Worm (Caenorhabditis elegans): ENCODE results near the gene oac-41.

oac-41 gene

DNA sequence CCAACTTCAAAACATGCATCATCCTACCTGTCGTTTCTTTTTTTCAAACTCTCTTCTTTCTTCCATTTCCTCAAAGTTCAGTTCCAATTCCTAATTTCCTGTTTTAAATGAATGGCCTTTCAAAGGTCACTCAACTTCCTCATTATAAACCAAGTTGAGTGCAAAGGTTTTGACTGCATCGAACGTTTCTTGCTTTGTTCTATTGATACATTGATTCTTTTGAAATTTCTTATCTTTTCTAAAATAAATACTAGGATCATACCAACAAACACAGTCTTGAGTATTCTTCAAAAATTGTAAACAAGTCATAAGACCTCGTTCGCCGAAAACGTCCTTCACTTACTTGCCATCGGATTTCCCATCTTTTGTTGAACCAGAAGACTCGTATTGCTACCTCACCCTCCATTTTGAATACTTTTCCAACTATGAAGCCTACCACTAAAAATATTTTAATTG, 31.8 kb downstream of the oac-41 start, which contains the start of gene F59E11.7:
Gene F59E11.7, plus strand, starts transcription at position 51 of the 456 bp plus-strand sequence.
- no peak for TF ChIP-seq unc-62 (GFP tag; optimal IDR thresholded peaks at IDR 0.05)

DNA sequence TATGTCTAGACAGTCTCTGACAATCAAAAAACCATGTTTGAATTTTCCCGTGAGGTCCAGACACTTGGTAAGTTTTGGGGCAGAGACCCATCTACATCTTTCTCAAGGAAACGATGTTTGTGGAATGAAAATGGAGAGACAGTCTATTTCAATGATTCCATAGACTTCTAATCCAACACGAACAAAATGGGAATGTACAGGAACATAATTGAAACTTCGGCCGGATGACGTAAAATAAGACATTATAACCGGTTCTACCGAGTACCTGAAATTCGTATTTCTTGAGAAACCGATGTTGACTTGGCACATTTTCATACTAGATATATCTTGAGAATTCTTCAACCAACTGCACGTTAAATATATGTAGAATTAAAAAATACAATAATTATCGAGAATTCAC, 33.9 kb downstream of the oac-41 start, which contains the start of gene str-87:
Gene str-87, minus strand, starts transcription at position 101 of the 400 bp plus-strand sequence.
- no peak for TF ChIP-seq unc-62 (GFP tag; optimal IDR thresholded peaks at IDR 0.05)

DNA sequence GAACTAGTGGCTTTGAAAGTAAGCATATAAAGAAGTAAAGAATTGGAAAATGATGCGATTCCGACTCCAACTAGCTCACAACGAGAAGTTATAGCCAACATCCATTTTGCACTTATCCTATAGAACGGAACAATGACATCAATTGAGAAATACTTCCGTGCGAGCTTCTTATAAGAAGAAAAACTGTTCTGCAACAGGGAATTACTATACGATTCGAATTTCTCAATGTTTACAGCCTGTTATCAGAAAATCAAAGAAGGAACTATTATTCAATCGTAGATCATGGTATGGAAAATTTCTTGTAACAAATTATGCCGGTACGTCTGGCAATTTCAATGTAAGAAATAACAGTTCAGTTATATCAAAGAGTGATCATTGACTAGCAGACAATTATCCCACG, 36.2 kb downstream of the oac-41 start, which contains the start of gene str-85:
Gene str-85, minus strand, starts transcription at position 101 of the 400 bp plus-strand sequence.
- no peak for TF ChIP-seq unc-62 (GFP tag; optimal IDR thresholded peaks at IDR 0.05)

DNA sequence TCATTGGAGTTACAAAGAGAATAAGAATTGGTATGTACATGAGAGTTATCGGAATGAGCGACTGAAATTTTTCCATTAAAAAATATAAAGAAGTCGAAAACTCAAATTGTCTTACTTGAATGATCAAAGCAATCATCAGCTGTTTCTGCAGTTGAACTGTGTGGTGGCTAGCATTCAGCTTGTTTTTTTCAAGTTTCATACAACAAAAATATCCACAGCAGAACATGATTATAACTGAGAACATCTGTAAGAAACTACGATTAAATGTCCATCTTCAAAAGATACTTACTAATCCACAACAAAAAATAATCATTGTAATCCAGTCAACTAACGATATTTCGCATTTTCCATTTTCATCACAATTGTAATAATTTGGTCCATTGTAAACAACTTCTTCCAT, 37.2 kb downstream of the oac-41 start:
- TF ChIP-seq unc-62 (GFP tag; optimal IDR thresholded peaks at IDR 0.05): no peak

DNA sequence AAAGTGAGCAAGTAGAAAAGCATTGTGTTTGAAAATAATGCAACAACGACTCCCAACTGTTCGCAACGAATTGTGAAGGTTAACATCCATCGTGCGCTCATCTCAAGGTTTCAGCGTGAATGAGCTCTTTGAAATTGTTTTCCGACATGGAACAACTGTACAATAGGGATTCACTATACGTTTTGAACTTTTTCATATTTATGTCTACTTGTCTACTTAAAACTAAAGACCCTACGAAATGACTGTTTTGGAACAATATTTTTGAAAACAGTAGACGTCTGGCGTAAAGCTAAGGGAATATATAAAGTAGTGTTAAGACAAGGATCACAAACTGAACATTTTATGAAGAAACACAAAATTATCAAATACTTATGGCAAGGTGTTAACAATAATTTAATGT, 38.4 kb downstream of the oac-41 start, which contains the start of gene str-86:
Gene str-86, minus strand, starts transcription at position 101 of the 400 bp plus-strand sequence.
- TF ChIP-seq unc-62 (GFP tag; optimal IDR thresholded peaks at IDR 0.05): no peak

DNA sequence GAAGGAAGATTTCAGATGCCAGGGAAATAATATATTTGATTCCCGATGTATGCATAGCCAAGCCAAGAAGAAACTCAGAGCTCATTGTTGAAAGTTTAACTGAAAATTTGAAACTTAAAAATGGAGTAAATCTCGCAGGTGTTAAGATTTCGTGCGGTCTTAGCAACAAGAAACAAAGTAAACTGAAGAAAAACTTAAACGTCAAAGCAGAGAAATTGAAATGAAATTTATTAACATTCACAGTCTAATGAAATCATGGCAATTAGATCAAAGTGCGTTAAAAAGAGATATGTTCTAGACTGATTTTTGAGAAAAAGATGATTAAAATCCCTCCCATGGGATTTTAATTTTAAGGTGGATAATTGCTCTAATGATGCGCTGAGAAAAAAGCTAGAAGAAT, 41.1 kb downstream of the oac-41 start, which contains the start of gene str-84:
Gene str-84, minus strand, starts transcription at position 101 of the 400 bp plus-strand sequence.
- no peak for TF ChIP-seq unc-62 (GFP tag; optimal IDR thresholded peaks at IDR 0.05)

DNA sequence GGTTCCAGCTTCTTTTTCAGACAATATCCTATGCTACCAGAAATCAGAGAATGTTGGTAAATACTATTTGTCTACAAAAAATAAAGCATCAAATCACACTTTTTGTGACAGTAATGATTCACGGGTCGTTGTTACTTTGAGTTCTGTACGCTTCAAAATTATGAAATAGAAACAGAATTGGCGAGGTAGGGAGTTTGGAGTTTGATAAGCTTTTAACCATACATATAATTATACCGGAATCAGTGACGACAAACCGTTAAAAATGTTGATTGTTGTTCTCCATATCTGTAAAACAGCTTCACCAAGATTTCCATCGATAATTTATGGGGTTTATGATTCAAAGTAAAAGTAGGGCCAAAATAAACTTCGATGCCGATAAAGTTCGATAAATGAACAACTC, 44.1 kb downstream of the oac-41 start:
- no peak for TF ChIP-seq unc-62 (GFP tag; optimal IDR thresholded peaks at IDR 0.05)

DNA sequence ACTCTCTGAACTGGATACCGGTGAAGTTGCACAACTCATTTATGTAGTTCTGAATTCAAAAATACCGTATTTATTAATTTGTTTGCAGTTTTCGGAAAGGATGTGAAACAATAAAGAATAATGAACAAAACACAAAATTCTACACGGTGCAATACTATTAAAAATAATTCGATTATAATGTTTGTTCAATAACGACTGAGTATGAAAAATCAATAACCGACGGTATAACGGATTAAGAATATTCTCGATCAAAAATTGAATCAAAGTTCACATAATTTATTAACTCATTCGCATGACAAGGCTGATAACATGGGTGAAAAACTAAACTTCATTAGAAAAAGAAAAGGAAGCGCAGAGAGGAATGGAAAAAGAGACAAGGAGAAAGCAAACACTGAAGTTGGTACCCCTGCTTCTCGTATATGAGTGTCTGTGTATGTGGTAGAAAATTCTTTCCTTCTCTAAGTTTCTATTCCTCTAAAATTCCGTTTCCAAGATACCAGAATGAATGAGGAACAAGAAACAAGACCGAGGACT, 47.0 kb downstream of the oac-41 start, which contains the start of gene nhr-143:
Gene nhr-143, minus strand, starts transcription at position 51 of the 534 bp plus-strand sequence.
- no peak for TF ChIP-seq unc-62 (GFP tag; optimal IDR thresholded peaks at IDR 0.05)

DNA sequence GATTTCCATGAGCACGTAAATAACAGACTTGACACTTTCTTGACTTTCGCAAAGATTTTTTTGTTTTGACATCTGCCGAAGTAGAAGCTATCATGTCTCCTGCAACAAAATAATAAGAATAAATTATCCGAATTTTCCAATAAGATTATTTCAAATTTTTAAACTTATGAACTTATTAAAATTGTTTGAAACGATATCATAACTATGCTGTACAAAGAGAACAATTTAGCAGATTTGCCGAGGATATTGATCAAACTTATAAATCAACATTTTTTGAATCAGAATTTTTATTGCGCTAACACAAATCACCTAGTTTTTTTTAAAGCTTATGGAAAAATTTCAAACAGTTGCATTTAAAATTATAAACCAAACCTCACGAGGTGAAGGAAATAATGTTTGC, 49.7 kb downstream of the oac-41 start, which contains the start of gene nhr-195:
Gene nhr-195, minus strand, starts transcription at position 101 of the 400 bp plus-strand sequence.
- no peak for TF ChIP-seq unc-62 (GFP tag; optimal IDR thresholded peaks at IDR 0.05)

Measured in whole organism, dauer.